Fruit fly (Drosophila melanogaster) S2 (cell line): ENCODE measurements around the gene Sse.

Experiments used
- CG8478 ChIP-seq: fragments of >200 bp; optimal IDR thresholded peaks from 2 replicates; lab custom pipeline; 2018
- CTCF ChIP-seq, 2 experiments: fragments of >200 bp; optimal IDR thresholded peaks; 2 replicates each; lab custom pipeline; 2018

DNA sequence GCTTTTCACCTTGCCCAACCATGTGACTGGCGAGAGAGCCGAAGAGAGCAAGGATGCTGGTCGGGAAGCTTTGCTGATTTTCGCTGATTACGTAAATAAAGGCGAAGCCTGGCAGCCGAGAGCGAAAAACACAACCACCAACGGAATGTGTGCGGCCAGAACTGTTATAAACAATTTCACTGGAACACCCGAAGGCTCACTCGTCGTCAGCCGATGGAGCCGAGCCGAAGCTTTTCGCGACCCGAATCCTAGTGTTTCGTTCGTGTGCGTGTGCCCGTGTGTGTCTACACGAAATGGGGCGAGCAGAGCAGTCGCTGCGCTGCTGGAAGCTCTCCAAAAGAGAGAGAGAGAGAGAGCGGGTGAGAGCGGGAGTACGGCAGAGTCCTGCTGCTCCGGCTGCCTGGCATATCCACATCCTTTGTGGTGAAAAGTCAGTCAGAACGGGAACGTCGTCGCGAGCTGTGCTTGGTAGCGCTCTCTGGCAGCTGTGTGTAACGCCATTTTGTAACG, 29.0 kb upstream of the Sse start:
- TF ChIP-seq CG8478 (lab: Kevin White, UChicago): no peak
- no peak for TF ChIP-seq CTCF (optimal IDR thresholded peaks at IDR 0.05; lab: Kevin White, UChicago)
